Fruit fly (Drosophila melanogaster): ENCODE data around the gene aos.
A peak's percentile ranks its signal among the peaks of the same experiment; 100 is the strongest.

aos gene

dm6 chr3L:16475518-16476126, 7.8 kb downstream of the aos start:
- no peak for TF ChIP-seq br (GFP tag; optimal IDR thresholded peaks at IDR 0.05)
- TF ChIP-seq foxo (GFP tag; optimal IDR thresholded peaks at IDR 0.05), result no peak
- no peak for TF ChIP-seq Jra (GFP tag; optimal IDR thresholded peaks at IDR 0.05)
- TF ChIP-seq h (GFP tag; optimal IDR thresholded peaks at IDR 0.05), result no peak
- no peak for TF ChIP-seq ey (GFP tag; optimal IDR thresholded peaks at IDR 0.05)
- no peak for TF ChIP-seq Myc (optimal IDR thresholded peaks at IDR 0.05)
- no peak for TF ChIP-seq rgr (GFP tag; optimal IDR thresholded peaks at IDR 0.05)
- no peak for TF ChIP-seq GATAd (GFP tag; optimal IDR thresholded peaks at IDR 0.05)
- TF ChIP-seq Abd-B (GFP tag; optimal IDR thresholded peaks at IDR 0.05), result no peak
- TF ChIP-seq sage (GFP tag; optimal IDR thresholded peaks at IDR 0.05), result no peak
- no peak for TF ChIP-seq N (GFP tag; optimal IDR thresholded peaks at IDR 0.05)
- no peak for TF ChIP-seq Sp1 (GFP tag; optimal IDR thresholded peaks at IDR 0.05)
- no peak for TF ChIP-seq sv (GFP tag; optimal IDR thresholded peaks at IDR 0.05)
- no peak for TF ChIP-seq Hr78 (GFP tag; optimal IDR thresholded peaks at IDR 0.05)
- no peak for TF ChIP-seq tai (GFP tag; optimal IDR thresholded peaks at IDR 0.05)

DNA sequence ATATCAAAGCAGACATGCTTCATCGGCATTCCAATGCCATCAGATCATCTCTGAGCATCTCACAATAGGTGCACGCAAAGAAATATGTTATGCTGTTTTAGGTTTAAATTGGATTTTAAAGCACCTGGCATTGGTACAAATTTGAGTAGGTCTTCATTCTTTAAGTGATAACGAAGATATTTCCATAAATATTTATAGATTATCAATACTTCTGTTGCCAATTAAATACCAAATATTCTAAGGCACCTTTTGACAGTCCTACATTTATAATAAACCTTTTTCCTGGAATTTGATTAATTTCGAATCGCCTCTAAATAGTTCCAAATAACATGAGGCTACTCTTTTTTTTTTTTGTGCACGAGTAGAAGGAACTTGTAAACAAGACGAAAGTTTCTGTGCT, 9.3 kb downstream of the aos start:
- TF ChIP-seq OdsH (GFP tag; optimal IDR thresholded peaks at IDR 0.05) (peak; percentile 17), foxo (GFP tag; optimal IDR thresholded peaks at IDR 0.05) (peak in 1 of 2 experiments; percentile 13), CG32264 (GFP tag; optimal IDR thresholded peaks at IDR 0.05) (no peak)

DNA sequence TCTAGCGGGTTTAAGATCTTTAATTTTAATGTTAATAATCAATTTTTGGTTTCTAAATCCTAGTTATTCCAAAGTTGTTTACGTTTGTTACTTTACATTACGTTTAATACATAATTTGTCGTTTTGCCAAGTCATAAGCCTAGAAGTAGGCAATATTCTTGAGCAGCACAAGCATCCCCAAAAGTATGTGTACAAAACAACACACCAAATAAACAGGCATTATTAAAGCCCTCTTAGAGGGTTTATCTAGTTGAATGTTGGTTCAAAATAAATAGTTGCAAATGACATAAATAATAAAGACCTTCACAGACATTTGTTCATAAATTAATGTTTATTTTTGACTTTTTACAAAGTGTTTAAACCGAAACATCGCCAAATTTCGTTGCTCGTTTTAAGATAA, 13.4 kb downstream of the aos start:
- TF ChIP-seq tai (GFP tag; optimal IDR thresholded peaks at IDR 0.05), result no peak
- TF ChIP-seq CG9705 (GFP tag; optimal IDR thresholded peaks at IDR 0.05), result no peak
- TF ChIP-seq Dif (GFP tag; optimal IDR thresholded peaks at IDR 0.05; ENCODE audit: partially characterized antibody), result no peak
- TF ChIP-seq N (GFP tag; optimal IDR thresholded peaks at IDR 0.05), result peak; percentile 91
- TF ChIP-seq Myc (optimal IDR thresholded peaks at IDR 0.05), result peak; percentile 84
- peak; percentile 71 for TF ChIP-seq Vsx2 (GFP tag; optimal IDR thresholded peaks at IDR 0.05; ENCODE audit: partially characterized antibody)
- TF ChIP-seq ey (GFP tag; optimal IDR thresholded peaks at IDR 0.05), result no peak

dm6 chr3L:16463846-16464245, 19.6 kb downstream of the aos start:
- TF ChIP-seq tai (GFP tag; optimal IDR thresholded peaks at IDR 0.05) (no peak), woc (GFP tag; optimal IDR thresholded peaks at IDR 0.05) (no peak), Myc (optimal IDR thresholded peaks at IDR 0.05) (no peak), HLH106 (tag; optimal IDR thresholded peaks at IDR 0.05) (no peak), Dif (GFP tag; optimal IDR thresholded peaks at IDR 0.05; ENCODE audit: partially characterized antibody) (no peak), br (GFP tag; optimal IDR thresholded peaks at IDR 0.05) (no peak), lola (GFP tag; optimal IDR thresholded peaks at IDR 0.05) (no peak), Dfd (GFP tag; optimal IDR thresholded peaks at IDR 0.05) (no peak), brk (GFP tag; optimal IDR thresholded peaks at IDR 0.05) (no peak), Vsx2 (GFP tag; optimal IDR thresholded peaks at IDR 0.05; ENCODE audit: partially characterized antibody) (no peak), GATAd (GFP tag; optimal IDR thresholded peaks at IDR 0.05) (no peak), Jra (GFP tag; optimal IDR thresholded peaks at IDR 0.05) (no peak), CG9705 (GFP tag; optimal IDR thresholded peaks at IDR 0.05) (no peak), Rel (GFP tag; optimal IDR thresholded peaks at IDR 0.05) (no peak), Rel (tag; optimal IDR thresholded peaks at IDR 0.05) (no peak)

DNA sequence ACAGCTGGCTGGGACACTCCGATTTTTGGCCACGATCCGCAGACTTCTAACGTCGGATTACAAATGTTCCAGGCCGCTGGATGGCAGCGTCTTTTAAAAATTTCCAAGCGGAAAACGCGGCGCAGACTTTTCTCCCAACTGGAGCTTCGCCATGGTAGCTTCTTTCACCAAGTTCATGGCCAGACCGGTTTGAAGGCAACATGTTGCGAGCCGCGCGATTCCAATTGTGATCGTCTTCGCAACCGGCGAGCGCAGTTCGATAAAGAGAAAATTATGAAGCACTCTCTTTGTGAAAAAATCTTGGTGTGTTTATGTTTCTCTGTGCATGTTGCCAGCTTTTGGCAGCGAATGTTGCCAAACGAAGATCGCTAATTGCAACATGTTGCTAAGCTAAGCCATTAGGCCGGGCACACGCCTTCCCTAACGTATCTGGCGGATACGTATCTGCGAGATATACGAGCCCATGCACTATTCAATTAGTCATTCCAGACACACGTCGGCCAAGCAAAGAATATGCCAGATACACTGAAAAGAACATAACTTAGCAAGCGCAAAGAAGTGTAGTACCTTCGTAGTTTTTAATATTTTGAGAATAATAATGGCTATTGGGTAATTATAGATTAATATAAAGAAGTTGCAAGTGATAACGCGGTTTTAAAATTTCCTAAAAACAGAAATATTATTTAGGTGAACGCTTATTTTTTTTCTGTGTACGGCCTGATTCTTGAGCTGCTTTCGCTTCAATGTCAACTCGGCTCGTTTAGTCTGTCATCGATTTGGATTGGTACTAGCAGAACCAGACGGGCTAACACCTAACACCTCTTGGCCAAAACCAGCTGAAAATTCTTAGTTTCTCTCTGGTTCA, 31.3 kb downstream of the aos start, which contains the start of gene dsx-c73A:
Gene dsx-c73A, minus strand, starts transcription at position 72 of the 865 bp plus-strand sequence.
- TF ChIP-seq Hr78 (GFP tag; optimal IDR thresholded peaks at IDR 0.05), result no peak
- TF ChIP-seq Dif (GFP tag; optimal IDR thresholded peaks at IDR 0.05; ENCODE audit: partially characterized antibody), result peak; percentile 4
- TF ChIP-seq pan (optimal IDR thresholded peaks at IDR 0.05), result no peak
- no peak for TF ChIP-seq CG9705 (GFP tag; optimal IDR thresholded peaks at IDR 0.05)
- no peak for TF ChIP-seq brk (GFP tag; optimal IDR thresholded peaks at IDR 0.05)
- no peak for TF ChIP-seq Rel (GFP tag; optimal IDR thresholded peaks at IDR 0.05)
- no peak for TF ChIP-seq Rel (tag; optimal IDR thresholded peaks at IDR 0.05)
- TF ChIP-seq CrebA (GFP tag; optimal IDR thresholded peaks at IDR 0.05; ENCODE audit: borderline replicate concordance), result no peak
- peak; percentile 10 for TF ChIP-seq sv (GFP tag; optimal IDR thresholded peaks at IDR 0.05)
- no peak for TF ChIP-seq br (GFP tag; optimal IDR thresholded peaks at IDR 0.05)
